Fruit fly (Drosophila melanogaster) whole organism, embryonic: ENCODE results near the gene CG14659.

Experiments used
- CG10267 ChIP-seq: fragments of 200-800 bp; sonication (Bioruptor generic); optimal IDR thresholded peaks from 2 replicates; lab custom pipeline; 2018; ENCODE audit warnings: missing biosample characterization, mild to moderate bottlenecking, missing genetic modification characterization, moderate library complexity
- CG10366 ChIP-seq: fragments of 200-800 bp; sonication (Bioruptor generic); IDR thresholded peaks from 2 replicates; pipeline ENCODE4 v1.3.6; 2022; ENCODE audit warnings: missing biosample characterization, missing genetic modification characterization
- CG10462 ChIP-seq: fragments of 200-800 bp; sonication (Bioruptor generic); optimal IDR thresholded peaks from 2 replicates; lab custom pipeline; 2016; ENCODE audit warnings: missing biosample characterization, missing genetic modification characterization
- CG10543 ChIP-seq: fragments of 200-800 bp; sonication (Bioruptor generic); optimal IDR thresholded peaks from 3 replicates; lab custom pipeline; 2017; ENCODE audit warnings: missing biosample characterization, mild to moderate bottlenecking, missing genetic modification characterization, moderate library complexity
- CG10565 ChIP-seq: fragments of 200-800 bp; sonication (Bioruptor generic); optimal IDR thresholded peaks from 3 replicates; lab custom pipeline; 2016; ENCODE audit warnings: missing biosample characterization, mild to moderate bottlenecking, missing genetic modification characterization
- CG10654 ChIP-seq: fragments of 200-800 bp; sonication (Bioruptor generic); optimal IDR thresholded peaks from 2 replicates; lab custom pipeline; 2016; ENCODE audit warnings: missing biosample characterization, missing genetic modification characterization
- CG11456 ChIP-seq: fragments of 200-800 bp; sonication (Bioruptor generic); IDR thresholded peaks from 3 replicates; pipeline ENCODE4 v1.3.6; 2022; ENCODE audit warnings: missing biosample characterization, missing genetic modification characterization
- CG12071 ChIP-seq: fragments of 200-800 bp; sonication (Bioruptor generic); optimal IDR thresholded peaks from 3 replicates; lab custom pipeline; 2018; ENCODE audit warnings: missing biosample characterization, mild to moderate bottlenecking, missing genetic modification characterization
- CG14710 ChIP-seq: fragments of 200-800 bp; sonication (Bioruptor generic); optimal IDR thresholded peaks from 3 replicates; lab custom pipeline; 2019; ENCODE audit warnings: missing biosample characterization, mild to moderate bottlenecking, missing genetic modification characterization, moderate library complexity
- CG1647 ChIP-seq: fragments of 200-800 bp; sonication (Bioruptor generic); optimal IDR thresholded peaks from 3 replicates; lab custom pipeline; 2016; ENCODE audit warnings: missing biosample characterization, missing genetic modification characterization
- CG2129 ChIP-seq: fragments of 200-800 bp; sonication (Bioruptor generic); IDR thresholded peaks from 2 replicates; pipeline ENCODE4 v1.3.6; 2022; ENCODE audit warnings: missing biosample characterization, missing genetic modification characterization; ENCODE audit not compliant: partially characterized antibody
- CG30020 ChIP-seq: fragments of 200-800 bp; optimal IDR thresholded peaks from 2 replicates; lab custom pipeline; 2019; ENCODE audit warnings: missing biosample characterization, mild to moderate bottlenecking, missing genetic modification characterization, moderate library complexity
- CG3163 ChIP-seq: fragments of 200-800 bp; sonication (Bioruptor generic); optimal IDR thresholded peaks from 3 replicates; lab custom pipeline; 2016; ENCODE audit warnings: missing biosample characterization, missing genetic modification characterization
- CG3726 ChIP-seq: fragments of 200-800 bp; sonication (Bioruptor generic); IDR thresholded peaks from 3 replicates; pipeline ENCODE4, ENCODE4 v1.3.6; 2022; ENCODE audit warnings: missing biosample characterization, missing genetic modification characterization
- CG4730 ChIP-seq: fragments of 200-800 bp; sonication (Bioruptor generic); IDR thresholded peaks from 2 replicates; pipeline ENCODE4 v1.3.6; 2022; ENCODE audit warnings: missing biosample characterization, missing genetic modification characterization
- CG7987 ChIP-seq: fragments of 200-800 bp; sonication (Bioruptor generic); optimal IDR thresholded peaks from 2 replicates; lab custom pipeline; 2018; ENCODE audit warnings: missing biosample characterization, mild to moderate bottlenecking, missing genetic modification characterization, moderate library complexity
- CG8281 ChIP-seq: fragments of 200-800 bp; sonication (Bioruptor generic); optimal IDR thresholded peaks from 2 replicates; lab custom pipeline; 2018; ENCODE audit warnings: missing biosample characterization, mild to moderate bottlenecking, missing genetic modification characterization, moderate library complexity
- CrebB ChIP-seq: fragments of 200-800 bp; sonication (Bioruptor generic); optimal IDR thresholded peaks from 3 replicates; lab custom pipeline; 2018; ENCODE audit warnings: missing biosample characterization, mild to moderate bottlenecking, missing genetic modification characterization
- Deaf1 ChIP-seq: fragments of 200-800 bp; optimal IDR thresholded peaks from 3 replicates; lab custom pipeline; 2019; ENCODE audit warnings: missing biosample characterization, mild to moderate bottlenecking, missing genetic modification characterization, moderate library complexity
- Eip74EF ChIP-seq, 2 experiments: fragments of 200-800 bp in 1 of 2; fragments of >200 bp in 1 of 2; sonication (Bioruptor generic) in 1 of 2; optimal IDR thresholded peaks; 2 replicates each; lab custom pipeline; 2017 to 2019; ENCODE audit warnings: missing biosample characterization in 2 of 2, missing genetic modification characterization in 2 of 2, mild to moderate bottlenecking in 1 of 2, moderate library complexity in 1 of 2
- H15 ChIP-seq: fragments of 200-800 bp; sonication (Bioruptor generic); IDR thresholded peaks from 3 replicates; pipeline ENCODE4 v1.3.6; 2022; ENCODE audit warnings: missing biosample characterization, missing genetic modification characterization
- Hr3 ChIP-seq: fragments of 200-800 bp; sonication (Bioruptor generic); optimal IDR thresholded peaks from 3 replicates; lab custom pipeline; 2016; ENCODE audit warnings: missing biosample characterization, missing genetic modification characterization
- Hr51 ChIP-seq, 2 experiments: fragments of 200-800 bp; sonication (Bioruptor generic); optimal IDR thresholded peaks; 2 replicates in 1 of 2; 3 replicates in 1 of 2; lab custom pipeline; 2016 to 2018; ENCODE audit warnings: missing biosample characterization in 2 of 2, missing genetic modification characterization in 2 of 2, mild to moderate bottlenecking in 1 of 2, moderate library complexity in 1 of 2
- Rx ChIP-seq: fragments of 200-800 bp; sonication (Bioruptor generic); IDR thresholded peaks from 2 replicates; pipeline ENCODE4 v1.3.6; 2022; ENCODE audit warnings: missing biosample characterization, missing genetic modification characterization
- Scr ChIP-seq: fragments of 200-800 bp; sonication (Bioruptor generic); IDR thresholded peaks from 2 replicates; pipeline ENCODE4 v1.3.6; 2022; ENCODE audit warnings: missing biosample characterization, missing genetic modification characterization; ENCODE audit not compliant: partially characterized antibody
- Sin3A ChIP-seq: fragments of >200 bp; optimal IDR thresholded peaks from 2 replicates; lab custom pipeline; 2018
- Sox102F ChIP-seq: fragments of 200-800 bp; sonication (Bioruptor generic); optimal IDR thresholded peaks from 2 replicates; lab custom pipeline; 2018; ENCODE audit warnings: missing biosample characterization, mild to moderate bottlenecking, missing genetic modification characterization, moderate library complexity
- TFAM ChIP-seq: fragments of 200-800 bp; sonication (Bioruptor generic); optimal IDR thresholded peaks from 2 replicates; lab custom pipeline; 2017; ENCODE audit warnings: missing biosample characterization, missing genetic modification characterization, inconsistent platforms
- Trl ChIP-seq, 3 experiments: fragments of >200 bp in 2 of 3; fragments of 200-800 bp in 1 of 3; sonication (Bioruptor generic) in 1 of 3; optimal IDR thresholded peaks; 2 replicates in 1 of 3; 3 replicates in 2 of 3; lab custom pipeline; 2016 to 2017; ENCODE audit warnings: missing biosample characterization in 1 of 3, missing genetic modification characterization in 1 of 3
- Vsx1 ChIP-seq: fragments of 200-800 bp; sonication (Bioruptor generic); optimal IDR thresholded peaks from 2 replicates; lab custom pipeline; 2017; ENCODE audit warnings: missing biosample characterization, mild to moderate bottlenecking, missing genetic modification characterization, missing genetic modification reagents
- al ChIP-seq: fragments of 200-800 bp; sonication (Bioruptor generic); IDR thresholded peaks from 2 replicates; pipeline ENCODE4 v1.3.6; 2022; ENCODE audit warnings: missing biosample characterization, missing genetic modification characterization
- ap ChIP-seq: fragments of 200-800 bp; sonication (Bioruptor generic); IDR thresholded peaks from 2 replicates; pipeline ENCODE4 v1.3.6; 2022; ENCODE audit warnings: missing biosample characterization, missing genetic modification characterization
- chn ChIP-seq: fragments of 200-800 bp; sonication (Bioruptor generic); optimal IDR thresholded peaks from 2 replicates; lab custom pipeline; 2016; ENCODE audit warnings: missing biosample characterization, missing genetic modification characterization
- dati ChIP-seq: fragments of 200-800 bp; sonication (Bioruptor generic); IDR thresholded peaks from 2 replicates; pipeline ENCODE4 v1.3.6; 2022; ENCODE audit warnings: missing biosample characterization, missing genetic modification characterization
- dmrt11E ChIP-seq: fragments of 200-800 bp; sonication (Bioruptor generic); optimal IDR thresholded peaks from 3 replicates; lab custom pipeline; 2018; ENCODE audit warnings: missing biosample characterization, mild to moderate bottlenecking, missing genetic modification characterization, moderate library complexity
- dpn ChIP-seq, 2 experiments: fragments of 200-800 bp; sonication (Bioruptor generic); optimal IDR thresholded peaks; 3 replicates each; lab custom pipeline; 2016; ENCODE audit warnings: missing biosample characterization in 2 of 2, missing genetic modification characterization in 2 of 2
- exex ChIP-seq: fragments of 200-800 bp; sonication (Bioruptor generic); optimal IDR thresholded peaks from 4 replicates; lab custom pipeline; 2018; ENCODE audit warnings: missing biosample characterization, mild to moderate bottlenecking, missing genetic modification characterization, moderate library complexity
- her ChIP-seq: fragments of 200-800 bp; sonication (Bioruptor generic); optimal IDR thresholded peaks from 2 replicates; lab custom pipeline; 2016; ENCODE audit warnings: missing biosample characterization, missing genetic modification characterization
- jumu ChIP-seq: fragments of 200-800 bp; sonication (Bioruptor generic); optimal IDR thresholded peaks from 3 replicates; lab custom pipeline; 2016; ENCODE audit warnings: missing biosample characterization, missing genetic modification characterization
- lola ChIP-seq, 3 experiments: fragments of >200 bp in 2 of 3; fragments of 200-800 bp in 1 of 3; sonication (Bioruptor generic) in 1 of 3; optimal IDR thresholded peaks; 2 replicates each; lab custom pipeline; 2017 to 2019; ENCODE audit warnings: missing biosample characterization in 3 of 3, missing genetic modification characterization in 3 of 3, mild to moderate bottlenecking in 1 of 3, moderate library complexity in 1 of 3
- mirr ChIP-seq: fragments of 200-800 bp; sonication (Bioruptor generic); optimal IDR thresholded peaks from 3 replicates; lab custom pipeline; 2018; ENCODE audit warnings: missing biosample characterization, mild to moderate bottlenecking, missing genetic modification characterization
- oc ChIP-seq: fragments of 200-800 bp; sonication (Bioruptor generic); optimal IDR thresholded peaks from 2 replicates; lab custom pipeline; 2018; ENCODE audit warnings: missing biosample characterization, mild to moderate bottlenecking, missing genetic modification characterization, moderate library complexity
- pb ChIP-seq: fragments of 200-800 bp; sonication (Bioruptor generic); optimal IDR thresholded peaks from 3 replicates; lab custom pipeline; 2016; ENCODE audit warnings: missing biosample characterization, missing genetic modification characterization
- peb ChIP-seq: fragments of 200-800 bp; sonication (Bioruptor generic); IDR thresholded peaks from 2 replicates; pipeline ENCODE4 v1.3.6; 2022; ENCODE audit warnings: missing biosample characterization, missing genetic modification characterization
- sna ChIP-seq: fragments of 200-800 bp; sonication (Bioruptor generic); IDR thresholded peaks from 2 replicates; pipeline ENCODE4 v1.3.6; 2022; ENCODE audit warnings: missing biosample characterization, missing genetic modification characterization; ENCODE audit not compliant: partially characterized antibody
- tna ChIP-seq: fragments of 200-800 bp; sonication (Bioruptor generic); IDR thresholded peaks from 2 replicates; pipeline ENCODE4 v1.3.6; 2022; ENCODE audit warnings: missing biosample characterization, missing genetic modification characterization; ENCODE audit not compliant: partially characterized antibody
- ttk ChIP-seq: fragments of 200-800 bp; sonication (Bioruptor generic); IDR thresholded peaks from 2 replicates; pipeline ENCODE4 v2.1.2; 2022; ENCODE audit warnings: missing biosample characterization, missing genetic modification characterization
- wek ChIP-seq: fragments of 200-800 bp; sonication (Bioruptor generic); optimal IDR thresholded peaks from 3 replicates; lab custom pipeline; 2018; ENCODE audit warnings: missing biosample characterization, mild to moderate bottlenecking, missing genetic modification characterization, moderate library complexity
- yki ChIP-seq: fragments of >200 bp; optimal IDR thresholded peaks from 3 replicates; lab custom pipeline; 2018

CG14659 gene

dm6 chr3R:4813172-4813716 lies 17.9 kb downstream of the CG14659 start (continued):
- TF ChIP-seq CG30020 (tag; lab: Kevin White, UChicago), result peak; percentile 96
- peak in 1 of 2 experiments; percentile 95 for TF ChIP-seq Eip74EF (GFP tag; optimal IDR thresholded peaks at IDR 0.05; lab: Kevin White, UChicago)
- TF ChIP-seq CG8281 (tag; lab: Kevin White, UChicago), result peak; percentile 42
- peak; percentile 23 for TF ChIP-seq TFAM (GFP tag; lab: Kevin White, UChicago)
- TF ChIP-seq CG10366 (GFP tag; lab: Robert Waterston, UW), result no peak; the same call in 1 of the 2 replicates
- TF ChIP-seq CG7987 (GFP tag; lab: Kevin White, UChicago), result peak; percentile 82
- no peak for TF ChIP-seq dpn (GFP tag; optimal IDR thresholded peaks at IDR 0.05; lab: Kevin White, UChicago)
- TF ChIP-seq her (GFP tag; lab: Kevin White, UChicago), result peak; percentile 40
- TF ChIP-seq Rx (GFP tag; lab: Robert Waterston, UW), result no peak
- peak; percentile 72 for TF ChIP-seq mirr (GFP tag; lab: Kevin White, UChicago)
- no peak for TF ChIP-seq Sox102F
- peak; percentile 44 for TF ChIP-seq CG3163 (GFP tag; lab: Kevin White, UChicago)
- TF ChIP-seq CG10654, result peak; percentile 26
- TF ChIP-seq wek (GFP tag; lab: Kevin White, UChicago), result peak; percentile 87
- peak in 1 of 2 experiments; percentile 35 for TF ChIP-seq Hr51 (GFP tag; optimal IDR thresholded peaks at IDR 0.05; lab: Kevin White, UChicago)
- TF ChIP-seq CG1647 (GFP tag; lab: Kevin White, UChicago), result no peak
- TF ChIP-seq CG10543 (GFP tag; lab: Kevin White, UChicago), result peak; percentile 76
- TF ChIP-seq dmrt11E, result peak; percentile 76
- TF ChIP-seq CG10565 (GFP tag; lab: Kevin White, UChicago), result no peak
- TF ChIP-seq H15 (GFP tag; lab: Robert Waterston, UW), result peak; percentile 62; the same call in 2 of the 3 replicates
- TF ChIP-seq Trl (optimal IDR thresholded peaks at IDR 0.05; lab: Kevin White, UChicago), result no peak
- TF ChIP-seq Trl (GFP tag; optimal IDR thresholded peaks at IDR 0.05; lab: Kevin White, UChicago), result peak; percentile 37
- no peak for TF ChIP-seq CG10462 (GFP tag; lab: Kevin White, UChicago)
- no peak for TF ChIP-seq jumu
- TF ChIP-seq dati (GFP tag; lab: Robert Waterston, UW), result no peak
- TF ChIP-seq tna (GFP tag; lab: Robert Waterston, UW), result 0 out of 2 replicates have a peak, but pooled peaks have one; percentile 20
- TF ChIP-seq CG11456 (GFP tag; lab: Robert Waterston, UW), result peak; percentile 82
- TF ChIP-seq al (GFP tag; lab: Robert Waterston, UW), result no peak
- peak; percentile 86 for TF ChIP-seq CG14710
- TF ChIP-seq lola (GFP tag; optimal IDR thresholded peaks at IDR 0.05; lab: Kevin White, UChicago), result peak in 1 of 3 experiments; percentile 75
- TF ChIP-seq Vsx1 (GFP tag; lab: Kevin White, UChicago), result peak; percentile 65
- TF ChIP-seq ap (GFP tag; lab: Robert Waterston, UW), result 0 out of 2 replicates have a peak, but pooled peaks have one; percentile 20
- TF ChIP-seq CG12071 (GFP tag; lab: Kevin White, UChicago), result no peak
- TF ChIP-seq CG3726 (GFP tag; lab: Robert Waterston, UW), result no peak
- no peak for TF ChIP-seq chn (GFP tag; lab: Kevin White, UChicago)
- no peak for TF ChIP-seq ttk (GFP tag; lab: Robert Waterston, UW)
- TF ChIP-seq Hr3 (GFP tag; lab: Kevin White, UChicago), result peak; percentile 55
- TF ChIP-seq CG2129 (GFP tag; lab: Robert Waterston, UW), result peak; percentile 32; the same call in 1 of the 2 replicates
- peak; percentile 19; the same call in 1 of the 2 replicates for TF ChIP-seq peb (GFP tag; lab: Robert Waterston, UW)
- TF ChIP-seq yki (lab: Kevin White, UChicago), result no peak
- TF ChIP-seq Deaf1 (tag; lab: Kevin White, UChicago), result peak; percentile 13
- no peak for TF ChIP-seq CG4730
- peak; percentile 72 for TF ChIP-seq Scr (GFP tag; lab: Robert Waterston, UW)
- TF ChIP-seq exex (tag; lab: Kevin White, UChicago), result peak; percentile 38
- TF ChIP-seq oc, result peak; percentile 66
- peak; percentile 48 for TF ChIP-seq CG10267 (tag; lab: Kevin White, UChicago)
- TF ChIP-seq Sin3A (lab: Kevin White, UChicago), result peak; percentile 38
- TF ChIP-seq sna (GFP tag; lab: Robert Waterston, UW), result no peak; the same call in 1 of the 2 replicates
- TF ChIP-seq pb, result no peak
- TF ChIP-seq CrebB (tag; lab: Kevin White, UChicago), result peak; percentile 72
